Worm (Caenorhabditis elegans) whole organism, L3 larva: ENCODE results near the gene H03G16.5.

Source experiments
- ZK546.5 ChIP-seq: sonication (generic microtip); optimal IDR thresholded peaks from 2 replicates; lab custom pipeline; 2017; ENCODE audit warnings: missing biosample characterization, missing genetic modification characterization
- aly-2 ChIP-seq: fragments of 150-350 bp; optimal IDR thresholded peaks from 2 replicates; lab custom pipeline; 2014; ENCODE audit warnings: missing biosample characterization, missing genetic modification characterization
- ama-1 ChIP-seq: fragments of 150-350 bp; optimal IDR thresholded peaks from 2 replicates; lab custom pipeline; 2018

- TF ChIP-seq ZK546.5 (tag; lab: Kevin White, UChicago) (no peak), aly-2 (tag; lab: Kevin White, UChicago) (no peak), ama-1 (no peak)
Measured at ce11 chrX:15079406-15079805, 22.8 kb upstream of the H03G16.5 start.
